Fruit fly (Drosophila melanogaster) whole organism, embryonic: Measurements from ENCODE around the gene CG11581.

ENCODE experiments used
- Ada2b ChIP-seq: fragments of 200-800 bp; sonication (Bioruptor generic); IDR thresholded peaks from 2 replicates; pipeline ENCODE4 v1.3.6; 2022; ENCODE audit warnings: missing biosample characterization, missing genetic modification characterization
- Antp ChIP-seq: fragments of 200-800 bp; sonication (Bioruptor generic); optimal IDR thresholded peaks from 3 replicates; lab custom pipeline; 2016; ENCODE audit warnings: missing biosample characterization, missing genetic modification characterization
- Asciz ChIP-seq: fragments of 200-800 bp; sonication (Bioruptor generic); optimal IDR thresholded peaks from 2 replicates; lab custom pipeline; 2017; ENCODE audit warnings: missing biosample characterization, mild to moderate bottlenecking, missing genetic modification characterization, missing genetic modification reagents
- Atf-2 ChIP-seq: fragments of 200-800 bp; sonication (Bioruptor generic); optimal IDR thresholded peaks from 2 replicates; lab custom pipeline; 2016; ENCODE audit warnings: missing biosample characterization, missing genetic modification characterization
- Bteb2 ChIP-seq: fragments of 200-800 bp; sonication (Bioruptor generic); optimal IDR thresholded peaks from 2 replicates; lab custom pipeline; 2016; ENCODE audit warnings: missing biosample characterization, missing genetic modification characterization
- CG10209 ChIP-seq: fragments of 200-800 bp; sonication (Bioruptor generic); optimal IDR thresholded peaks from 3 replicates; lab custom pipeline; 2017; ENCODE audit warnings: missing biosample characterization, mild to moderate bottlenecking, missing genetic modification characterization, missing genetic modification reagents
- CG10267 ChIP-seq: fragments of 200-800 bp; sonication (Bioruptor generic); optimal IDR thresholded peaks from 2 replicates; lab custom pipeline; 2018; ENCODE audit warnings: missing biosample characterization, mild to moderate bottlenecking, missing genetic modification characterization, moderate library complexity
- CG10274 ChIP-seq: fragments of 200-800 bp; sonication (Bioruptor generic); optimal IDR thresholded peaks from 3 replicates; lab custom pipeline; 2017; ENCODE audit warnings: missing biosample characterization, mild to moderate bottlenecking, missing genetic modification characterization
- CG11504 ChIP-seq: fragments of 200-800 bp; sonication (Bioruptor generic); optimal IDR thresholded peaks from 3 replicates; lab custom pipeline; 2019; ENCODE audit warnings: missing biosample characterization, mild to moderate bottlenecking, missing genetic modification characterization, moderate library complexity
- CG11560 ChIP-seq: fragments of 200-800 bp; sonication (Bioruptor generic); IDR thresholded peaks from 3 replicates; pipeline ENCODE4 v1.3.6; 2022; ENCODE audit warnings: missing biosample characterization, missing genetic modification characterization
- CG12659 ChIP-seq: fragments of 200-800 bp; sonication (Bioruptor generic); optimal IDR thresholded peaks from 3 replicates; lab custom pipeline; 2017; ENCODE audit warnings: mild to moderate bottlenecking, missing biosample characterization, missing genetic modification reagents, missing genetic modification characterization
- CG14441 ChIP-seq: fragments of 200-800 bp; sonication (Bioruptor generic); IDR thresholded peaks from 2 replicates; pipeline ENCODE4 v1.3.6; 2022; ENCODE audit warnings: missing biosample characterization, missing genetic modification characterization
- CG15011 ChIP-seq: fragments of 200-800 bp; sonication (Bioruptor generic); optimal IDR thresholded peaks from 3 replicates; lab custom pipeline; 2018; ENCODE audit warnings: missing biosample characterization, mild to moderate bottlenecking, missing genetic modification characterization
- CG1602 ChIP-seq: fragments of 200-800 bp; sonication (Bioruptor generic); optimal IDR thresholded peaks from 3 replicates; lab custom pipeline; 2016; ENCODE audit warnings: missing biosample characterization, missing genetic modification characterization
- CG18476 ChIP-seq: fragments of 200-800 bp; sonication (Bioruptor generic); optimal IDR thresholded peaks from 2 replicates; lab custom pipeline; 2016; ENCODE audit warnings: missing biosample characterization, mild to moderate bottlenecking, missing genetic modification characterization
- CG30431 ChIP-seq: fragments of 200-800 bp; sonication (Bioruptor generic); optimal IDR thresholded peaks from 2 replicates; lab custom pipeline; 2017; ENCODE audit warnings: missing biosample characterization, missing genetic modification characterization
- CG3163 ChIP-seq: fragments of 200-800 bp; sonication (Bioruptor generic); optimal IDR thresholded peaks from 3 replicates; lab custom pipeline; 2016; ENCODE audit warnings: missing biosample characterization, missing genetic modification characterization
- CG32532 ChIP-seq: fragments of 200-800 bp; sonication (Bioruptor generic); IDR thresholded peaks from 2 replicates; pipeline ENCODE4 v1.3.6; 2022; ENCODE audit warnings: missing biosample characterization, missing genetic modification characterization
- CG32767 ChIP-seq: fragments of 200-800 bp; sonication (Bioruptor generic); IDR thresholded peaks from 2 replicates; pipeline ENCODE4 v1.3.6; 2022; ENCODE audit warnings: missing biosample characterization, missing genetic modification characterization
- CG3281 ChIP-seq: fragments of 200-800 bp; sonication (Bioruptor generic); optimal IDR thresholded peaks from 3 replicates; lab custom pipeline; 2017; ENCODE audit warnings: missing biosample characterization, mild to moderate bottlenecking, missing genetic modification characterization
- CG34422 ChIP-seq: fragments of 200-800 bp; sonication (Bioruptor generic); IDR thresholded peaks from 3 replicates; pipeline ENCODE4 v1.3.6; 2022; ENCODE audit warnings: missing biosample characterization, missing genetic modification characterization
- CG4328 ChIP-seq: fragments of 200-800 bp; sonication (Bioruptor generic); optimal IDR thresholded peaks from 3 replicates; lab custom pipeline; 2017; ENCODE audit warnings: missing biosample characterization, missing genetic modification reagents, missing genetic modification characterization
- CG43689 ChIP-seq: fragments of 200-800 bp; sonication (Bioruptor generic); IDR thresholded peaks from 2 replicates; pipeline ENCODE4 v1.3.6; 2022; ENCODE audit warnings: missing biosample characterization, missing genetic modification characterization
- CG4707 ChIP-seq: fragments of 200-800 bp; sonication (Bioruptor generic); optimal IDR thresholded peaks from 2 replicates; lab custom pipeline; 2018; ENCODE audit warnings: missing biosample characterization, mild to moderate bottlenecking, missing genetic modification characterization, moderate library complexity
- CG8089 ChIP-seq: fragments of 200-800 bp; sonication (Bioruptor generic); optimal IDR thresholded peaks from 3 replicates; lab custom pipeline; 2016; ENCODE audit warnings: missing biosample characterization, missing genetic modification characterization
- CG8924 ChIP-seq: fragments of 200-800 bp; optimal IDR thresholded peaks from 3 replicates; lab custom pipeline; 2019; ENCODE audit warnings: missing biosample characterization, mild to moderate bottlenecking, missing genetic modification characterization, moderate library complexity
- CG9727 ChIP-seq: fragments of 200-800 bp; sonication (Bioruptor generic); optimal IDR thresholded peaks from 3 replicates; lab custom pipeline; 2017; ENCODE audit warnings: missing biosample characterization, mild to moderate bottlenecking, missing genetic modification characterization
- Camta ChIP-seq: fragments of 200-800 bp; sonication (Bioruptor generic); optimal IDR thresholded peaks from 2 replicates; lab custom pipeline; 2016; ENCODE audit warnings: missing biosample characterization, missing genetic modification characterization
- D ChIP-seq, 2 experiments: fragments of 200-800 bp in 1 of 2; fragments of >200 bp in 1 of 2; sonication (Bioruptor generic) in 1 of 2; optimal IDR thresholded peaks; 2 replicates in 1 of 2; 3 replicates in 1 of 2; lab custom pipeline; 2017; ENCODE audit warnings: mild to moderate bottlenecking in 1 of 2, missing biosample characterization in 1 of 2, missing genetic modification characterization in 1 of 2, missing genetic modification reagents in 1 of 2
- Drgx ChIP-seq: fragments of 200-800 bp; sonication (Bioruptor generic); IDR thresholded peaks from 2 replicates; pipeline ENCODE4 v1.3.6; 2022; ENCODE audit warnings: missing biosample characterization, missing genetic modification characterization
- Ets65A ChIP-seq: fragments of 200-800 bp; sonication (Bioruptor generic); peaks from one replicate; lab custom pipeline; 2016; ENCODE audit warnings: missing biosample characterization, missing genetic modification characterization
- Gug ChIP-seq: fragments of 200-800 bp; sonication (Bioruptor generic); IDR thresholded peaks from 4 replicates; pipeline ENCODE4 v1.3.6; 2022; ENCODE audit warnings: missing biosample characterization, missing genetic modification characterization
- MESR4 ChIP-seq: fragments of 200-800 bp; sonication (Bioruptor generic); optimal IDR thresholded peaks from 2 replicates; lab custom pipeline; 2018; ENCODE audit warnings: missing biosample characterization, mild to moderate bottlenecking, missing genetic modification characterization, moderate library complexity
- PHDP ChIP-seq: fragments of 200-800 bp; sonication (Bioruptor generic); optimal IDR thresholded peaks from 3 replicates; lab custom pipeline; 2018; ENCODE audit warnings: missing biosample characterization, mild to moderate bottlenecking, missing genetic modification characterization, moderate library complexity
- Pdp1 ChIP-seq, 2 experiments: fragments of 200-800 bp; sonication (Bioruptor generic); optimal IDR thresholded peaks; 3 replicates each; lab custom pipeline; 2016; ENCODE audit warnings: missing biosample characterization in 2 of 2, missing genetic modification characterization in 2 of 2, mild to moderate bottlenecking in 1 of 2, moderate library complexity in 1 of 2
- az2 ChIP-seq: fragments of 200-800 bp; sonication (Bioruptor generic); optimal IDR thresholded peaks from 3 replicates; lab custom pipeline; 2016; ENCODE audit warnings: missing biosample characterization, missing genetic modification characterization
- chif ChIP-seq, 2 experiments: fragments of 200-800 bp; sonication (Bioruptor generic); optimal IDR thresholded peaks; 3 replicates each; lab custom pipeline; 2016; ENCODE audit warnings: missing biosample characterization in 2 of 2, missing genetic modification characterization in 2 of 2
- chinmo ChIP-seq: fragments of 200-800 bp; sonication (Bioruptor generic); IDR thresholded peaks from 4 replicates; pipeline ENCODE4 v1.3.6; 2022; ENCODE audit warnings: missing biosample characterization, missing genetic modification characterization; ENCODE audit not compliant: partially characterized antibody
- chn ChIP-seq: fragments of 200-800 bp; sonication (Bioruptor generic); optimal IDR thresholded peaks from 2 replicates; lab custom pipeline; 2016; ENCODE audit warnings: missing biosample characterization, missing genetic modification characterization
- dpn ChIP-seq, 2 experiments: fragments of 200-800 bp; sonication (Bioruptor generic); optimal IDR thresholded peaks; 3 replicates each; lab custom pipeline; 2016; ENCODE audit warnings: missing biosample characterization in 2 of 2, missing genetic modification characterization in 2 of 2
- esg ChIP-seq: fragments of 200-800 bp; sonication (Bioruptor generic); conservative IDR thresholded peaks from 2 replicates; pipeline ENCODE4 v1.3.6; 2022; ENCODE audit warnings: missing biosample characterization, missing genetic modification characterization
- gfzf ChIP-seq: fragments of 200-800 bp; sonication (Bioruptor generic); optimal IDR thresholded peaks from 2 replicates; lab custom pipeline; 2016; ENCODE audit warnings: missing biosample characterization, mild to moderate bottlenecking, missing genetic modification characterization, moderate library complexity
- grn ChIP-seq: fragments of 200-800 bp; sonication (Bioruptor generic); optimal IDR thresholded peaks from 3 replicates; lab custom pipeline; 2017; ENCODE audit warnings: missing biosample characterization, missing genetic modification characterization
- ham ChIP-seq: fragments of 200-800 bp; sonication (Bioruptor generic); IDR thresholded peaks from 2 replicates; pipeline ENCODE4 v1.3.6; 2022; ENCODE audit warnings: missing biosample characterization, missing genetic modification characterization
- lab ChIP-seq: fragments of 200-800 bp; sonication (Bioruptor generic); optimal IDR thresholded peaks from 3 replicates; lab custom pipeline; 2017; ENCODE audit warnings: missing biosample characterization, missing genetic modification characterization, mild to moderate bottlenecking, moderate library complexity, missing genetic modification reagents
- pum ChIP-seq: fragments of 200-800 bp; sonication (Bioruptor generic); optimal IDR thresholded peaks from 2 replicates; lab custom pipeline; 2016; ENCODE audit warnings: missing biosample characterization, missing genetic modification characterization
- stwl ChIP-seq: fragments of 200-800 bp; sonication (Bioruptor generic); optimal IDR thresholded peaks from 3 replicates; lab custom pipeline; 2018; ENCODE audit warnings: missing biosample characterization, mild to moderate bottlenecking, missing genetic modification characterization, moderate library complexity
- tap ChIP-seq: fragments of 200-800 bp; optimal IDR thresholded peaks from 3 replicates; lab custom pipeline; 2019; ENCODE audit warnings: missing biosample characterization, mild to moderate bottlenecking, missing genetic modification characterization, moderate library complexity

Gene CG11581

DNA sequence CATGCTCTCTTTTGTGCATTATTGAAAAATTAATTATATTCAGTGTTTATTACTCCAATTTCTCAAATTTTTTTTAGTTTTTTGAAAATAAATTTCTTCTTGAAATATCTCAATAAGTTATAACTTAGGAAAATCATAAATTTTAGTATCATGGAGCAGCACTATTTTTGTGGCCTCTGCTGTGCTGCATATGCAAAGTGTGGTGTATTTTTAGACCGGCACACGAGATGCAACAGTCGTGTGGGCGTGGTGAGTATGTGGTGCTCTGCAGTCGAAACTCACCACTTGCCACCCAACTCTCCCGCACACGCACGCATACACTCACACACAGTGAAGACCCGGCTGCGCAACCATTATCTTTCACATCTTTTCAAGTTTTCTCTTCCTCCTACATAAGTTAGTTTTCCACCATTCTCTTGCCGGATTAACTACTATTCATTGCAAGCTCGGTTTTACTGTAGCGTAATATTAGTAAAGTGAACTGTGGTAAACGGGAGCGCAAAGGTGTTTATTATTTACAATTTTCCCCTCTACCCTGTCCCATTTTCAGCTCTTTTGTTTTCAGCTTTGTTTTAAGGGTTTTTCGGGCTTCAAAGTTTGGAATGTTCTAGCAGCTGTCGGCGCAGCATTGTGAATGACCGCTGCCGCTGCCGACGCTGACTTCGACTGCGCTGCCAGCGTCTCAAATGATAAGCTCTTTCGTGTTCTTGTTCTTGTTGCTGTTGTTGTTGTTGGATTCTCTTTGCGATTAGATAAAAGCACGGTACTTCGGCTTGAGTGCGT is 31.9 kb downstream of the CG11581 start (continued):
- TF ChIP-seq az2 (GFP tag; lab: Kevin White, UChicago) (peak; percentile 67), CG9727 (peak; percentile 73), CG8924 (tag; lab: Kevin White, UChicago) (peak; percentile 46), CG18476 (peak; percentile 48), PHDP (tag; lab: Kevin White, UChicago) (peak; percentile 63), Antp (GFP tag; lab: Kevin White, UChicago) (no peak), CG10274 (GFP tag; lab: Kevin White, UChicago) (no peak), MESR4 (no peak), esg (GFP tag; lab: Robert Waterston, UW) (0 out of 2 replicates have a peak, but pooled peaks have one; percentile 21), CG34422 (GFP tag; lab: Robert Waterston, UW) (0 out of 3 replicates have a peak, but pooled peaks have one; percentile 44), CG10267 (tag; lab: Kevin White, UChicago) (peak; percentile 70), Ada2b (GFP tag; lab: Robert Waterston, UW) (peak; percentile 47), Camta (peak; percentile 5), lab (GFP tag; lab: Kevin White, UChicago) (peak; percentile 45), CG14441 (peak; percentile 44; the same call in 1 of the 2 replicates), CG32767 (GFP tag; lab: Robert Waterston, UW) (peak; percentile 61; the same call in 1 of the 2 replicates), pum (GFP tag; lab: Kevin White, UChicago) (peak; percentile 46), Ets65A (GFP tag; lab: Kevin White, UChicago) (peak; percentile 70), CG3163 (GFP tag; lab: Kevin White, UChicago) (peak; percentile 30), CG10209 (GFP tag; lab: Kevin White, UChicago) (peak; percentile 38), CG4707 (GFP tag; lab: Kevin White, UChicago) (peak; percentile 52), dpn (GFP tag; optimal IDR thresholded peaks at IDR 0.05; lab: Kevin White, UChicago) (peak; percentile 30 to 54), CG15011 (peak; percentile 24), CG43689 (no peak), chif (GFP tag; optimal IDR thresholded peaks at IDR 0.05; lab: Kevin White, UChicago) (peak; percentile 7 to 54), Bteb2 (GFP tag; lab: Kevin White, UChicago) (peak; percentile 4), tap (peak; percentile 63), gfzf (GFP tag; lab: Kevin White, UChicago) (no peak), chinmo (GFP tag; lab: Robert Waterston, UW) (peak; percentile 54; the same call in 1 of the 4 replicates), stwl (peak; percentile 20), D (optimal IDR thresholded peaks at IDR 0.05; lab: Kevin White, UChicago) (no peak), D (GFP tag; optimal IDR thresholded peaks at IDR 0.05; lab: Kevin White, UChicago) (peak; percentile 75), CG30431 (GFP tag; lab: Kevin White, UChicago) (peak; percentile 7), Pdp1 (GFP tag; optimal IDR thresholded peaks at IDR 0.05; lab: Kevin White, UChicago) (peak; percentile 34 to 41), ham (GFP tag; lab: Robert Waterston, UW) (no peak), CG8089 (GFP tag; lab: Kevin White, UChicago) (peak; percentile 39), CG12659 (GFP tag; lab: Kevin White, UChicago) (peak; percentile 48), CG1602 (GFP tag; lab: Kevin White, UChicago) (peak; percentile 40), CG4328 (GFP tag; lab: Kevin White, UChicago) (peak; percentile 50), Asciz (GFP tag; lab: Kevin White, UChicago) (peak; percentile 83), Gug (GFP tag; lab: Robert Waterston, UW) (no peak), Drgx (peak; percentile 77), grn (GFP tag; lab: Kevin White, UChicago) (peak; percentile 83), CG3281 (peak; percentile 29), chn (peak; percentile 30), Atf-2 (GFP tag; lab: Kevin White, UChicago) (peak; percentile 22), CG11504 (tag; lab: Kevin White, UChicago) (peak; percentile 83), CG11560 (tag; lab: Robert Waterston, UW) (no peak), CG32532 (GFP tag; lab: Robert Waterston, UW) (no peak)
